Fruit fly (Drosophila melanogaster): ENCODE results near the gene Rrp1.

DNA sequence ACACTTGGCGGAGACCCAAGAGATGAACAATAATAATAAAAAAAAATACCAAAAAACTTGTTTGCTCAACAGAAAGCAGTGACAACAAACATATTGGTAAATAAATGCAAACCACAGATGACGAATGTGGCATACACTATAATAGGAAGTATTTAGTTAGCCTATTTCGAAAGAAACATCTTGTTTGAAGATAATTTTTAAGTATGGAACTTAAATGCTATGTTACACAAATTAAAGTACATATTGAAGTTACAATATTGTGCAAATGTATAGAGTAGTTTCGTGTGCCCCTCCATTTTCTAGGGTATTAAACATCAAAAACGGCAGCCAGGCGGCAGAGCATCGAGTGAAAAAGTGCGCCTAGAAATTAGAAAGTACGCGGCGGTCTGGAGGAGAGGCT is 31.1 kb upstream of the Rrp1 start:
- TF ChIP-seq Mio (GFP tag; optimal IDR thresholded peaks at IDR 0.05) = no peak
- no peak for TF ChIP-seq woc (GFP tag; optimal IDR thresholded peaks at IDR 0.05)
- no peak for TF ChIP-seq CrebA (GFP tag; optimal IDR thresholded peaks at IDR 0.05; ENCODE audit: borderline replicate concordance)
- TF ChIP-seq Hr78 (GFP tag; optimal IDR thresholded peaks at IDR 0.05) = no peak
- no peak for TF ChIP-seq CG32264 (GFP tag; optimal IDR thresholded peaks at IDR 0.05)
- no peak for TF ChIP-seq sage (GFP tag; optimal IDR thresholded peaks at IDR 0.05)
- TF ChIP-seq usp (GFP tag; optimal IDR thresholded peaks at IDR 0.05) = no peak
- TF ChIP-seq dsf (GFP tag; optimal IDR thresholded peaks at IDR 0.05; ENCODE audit: borderline replicate concordance) = no peak
- no peak for TF ChIP-seq pan (optimal IDR thresholded peaks at IDR 0.05)

Measured in whole organism, wandering third instar larva.